Fruit fly (Drosophila melanogaster) whole organism, prepupa: Measurements from ENCODE around the gene Chpf.

Experiments
- CG10631 ChIP-seq: fragments of 200-800 bp; sonication (Bioruptor generic); optimal IDR thresholded peaks from 2 replicates; lab custom pipeline; 2016; ENCODE audit warnings: missing biosample characterization, missing genetic modification characterization
- CG10669 ChIP-seq: fragments of 200-800 bp; sonication (Bioruptor generic); optimal IDR thresholded peaks from 3 replicates; lab custom pipeline; 2018; ENCODE audit warnings: missing biosample characterization, mild to moderate bottlenecking, missing genetic modification characterization, moderate library complexity
- CG11294 ChIP-seq: fragments of 200-800 bp; sonication (Bioruptor generic); IDR thresholded peaks from 2 replicates; pipeline ENCODE4 v1.3.6; 2022; ENCODE audit warnings: missing biosample characterization, missing genetic modification characterization
- CG15336 ChIP-seq: fragments of 200-800 bp; sonication (Bioruptor generic); IDR thresholded peaks from 2 replicates; pipeline ENCODE4 v1.3.6; 2022; ENCODE audit warnings: missing biosample characterization, missing genetic modification characterization
- CG3032 ChIP-seq: fragments of 200-800 bp; optimal IDR thresholded peaks from 2 replicates; lab custom pipeline; 2019; ENCODE audit warnings: missing biosample characterization, mild to moderate bottlenecking, missing genetic modification characterization, moderate library complexity
- CG32006 ChIP-seq: fragments of 200-800 bp; sonication (Bioruptor generic); optimal IDR thresholded peaks from 3 replicates; lab custom pipeline; 2017; ENCODE audit warnings: missing biosample characterization, mild to moderate bottlenecking, missing genetic modification characterization
- CG4318 ChIP-seq: fragments of 200-800 bp; sonication (Bioruptor generic); optimal IDR thresholded peaks from 3 replicates; lab custom pipeline; 2017; ENCODE audit warnings: missing biosample characterization, mild to moderate bottlenecking, missing genetic modification characterization
- CG6276 ChIP-seq: fragments of 200-800 bp; sonication (Bioruptor generic); optimal IDR thresholded peaks from 2 replicates; lab custom pipeline; 2017; ENCODE audit warnings: missing biosample characterization, mild to moderate bottlenecking, missing genetic modification characterization
- CG6854 ChIP-seq: fragments of 200-800 bp; sonication (Bioruptor generic); optimal IDR thresholded peaks from 2 replicates; lab custom pipeline; 2017; ENCODE audit warnings: missing biosample characterization, mild to moderate bottlenecking, missing genetic modification characterization
- CG7368 ChIP-seq: fragments of 200-800 bp; sonication (Bioruptor generic); optimal IDR thresholded peaks from 3 replicates; lab custom pipeline; 2016; ENCODE audit warnings: missing biosample characterization, missing genetic modification characterization
- CG8319 ChIP-seq: fragments of 200-800 bp; sonication (Bioruptor generic); optimal IDR thresholded peaks from 3 replicates; lab custom pipeline; 2016; ENCODE audit warnings: missing biosample characterization, missing genetic modification characterization
- CG8632 ChIP-seq: fragments of 200-800 bp; sonication (Bioruptor generic); optimal IDR thresholded peaks from 3 replicates; lab custom pipeline; 2016; ENCODE audit warnings: missing biosample characterization, missing genetic modification characterization
- Eip75B ChIP-seq: fragments of 200-800 bp; sonication (Bioruptor generic); optimal IDR thresholded peaks from 3 replicates; lab custom pipeline; 2016; ENCODE audit warnings: missing biosample characterization, missing genetic modification characterization
- Eip78C ChIP-seq: fragments of 200-800 bp; sonication (Bioruptor generic); peaks from one replicate; lab custom pipeline; 2016; ENCODE audit warnings: missing biosample characterization, missing genetic modification characterization
- Ets21C ChIP-seq: fragments of 200-800 bp; sonication (Bioruptor generic); optimal IDR thresholded peaks from 3 replicates; lab custom pipeline; 2016; ENCODE audit warnings: missing biosample characterization, missing genetic modification characterization
- Ets96B ChIP-seq: fragments of 200-800 bp; optimal IDR thresholded peaks from 2 replicates; lab custom pipeline; 2019; ENCODE audit warnings: missing biosample characterization, mild to moderate bottlenecking, missing genetic modification characterization, moderate library complexity
- Hr39 ChIP-seq: fragments of 200-800 bp; sonication (Bioruptor generic); optimal IDR thresholded peaks from 2 replicates; lab custom pipeline; 2016; ENCODE audit warnings: missing biosample characterization, missing genetic modification characterization
- Hr4 ChIP-seq: fragments of 200-800 bp; sonication (Bioruptor generic); optimal IDR thresholded peaks from 3 replicates; lab custom pipeline; 2016; ENCODE audit warnings: missing biosample characterization, missing genetic modification characterization
- Lpt ChIP-seq: fragments of 200-800 bp; sonication (Bioruptor generic); optimal IDR thresholded peaks from 3 replicates; lab custom pipeline; 2016; ENCODE audit warnings: missing biosample characterization, missing genetic modification characterization
- OdsH ChIP-seq: fragments of 200-800 bp; sonication (Bioruptor generic); optimal IDR thresholded peaks from 3 replicates; lab custom pipeline; 2016; ENCODE audit warnings: missing biosample characterization, missing genetic modification characterization
- Smox ChIP-seq: fragments of 200-800 bp; sonication (Bioruptor generic); optimal IDR thresholded peaks from 3 replicates; lab custom pipeline; 2016; ENCODE audit warnings: missing biosample characterization, missing genetic modification characterization
- Sox102F ChIP-seq: fragments of 200-800 bp; sonication (Bioruptor generic); optimal IDR thresholded peaks from 2 replicates; lab custom pipeline; 2016; ENCODE audit warnings: missing biosample characterization, mild to moderate bottlenecking, missing genetic modification characterization
- Sox14 ChIP-seq: fragments of 200-800 bp; sonication (Bioruptor generic); optimal IDR thresholded peaks from 3 replicates; lab custom pipeline; 2016; ENCODE audit warnings: missing biosample characterization, missing genetic modification characterization
- Sox15 ChIP-seq: fragments of 200-800 bp; sonication (Bioruptor generic); optimal IDR thresholded peaks from 3 replicates; lab custom pipeline; 2016; ENCODE audit warnings: missing biosample characterization, missing genetic modification characterization
- achi ChIP-seq: fragments of 200-800 bp; sonication (Bioruptor generic); optimal IDR thresholded peaks from 3 replicates; lab custom pipeline; 2016; ENCODE audit warnings: missing biosample characterization, missing genetic modification characterization
- cyc ChIP-seq: fragments of 200-800 bp; sonication (Bioruptor generic); optimal IDR thresholded peaks from 3 replicates; lab custom pipeline; 2016; ENCODE audit warnings: missing biosample characterization, missing genetic modification characterization
- dac ChIP-seq: fragments of 200-800 bp; sonication (Bioruptor generic); optimal IDR thresholded peaks from 2 replicates; lab custom pipeline; 2017; ENCODE audit warnings: missing biosample characterization, mild to moderate bottlenecking, missing genetic modification characterization
- dsx ChIP-seq: fragments of 200-800 bp; optimal IDR thresholded peaks from 3 replicates; lab custom pipeline; 2019; ENCODE audit warnings: missing biosample characterization, mild to moderate bottlenecking, missing genetic modification characterization, moderate library complexity; ENCODE audit not compliant: poor library complexity, severe bottlenecking
- eg ChIP-seq: fragments of 200-800 bp; sonication (Bioruptor generic); IDR thresholded peaks from 3 replicates; pipeline ENCODE4 v1.3.6; 2022; ENCODE audit warnings: missing biosample characterization, missing genetic modification characterization
- esn ChIP-seq: fragments of 200-800 bp; sonication (Bioruptor generic); optimal IDR thresholded peaks from 2 replicates; lab custom pipeline; 2016; ENCODE audit warnings: missing biosample characterization, mild to moderate bottlenecking, missing genetic modification characterization, moderate library complexity
- fkh ChIP-seq: fragments of 200-800 bp; sonication (Bioruptor generic); optimal IDR thresholded peaks from 3 replicates; lab custom pipeline; 2017; ENCODE audit warnings: missing biosample characterization, mild to moderate bottlenecking, missing genetic modification characterization, moderate library complexity
- lz ChIP-seq: fragments of 200-800 bp; sonication (Bioruptor generic); optimal IDR thresholded peaks from 3 replicates; lab custom pipeline; 2016; ENCODE audit warnings: missing biosample characterization, missing genetic modification characterization
- pdm3 ChIP-seq: fragments of 200-800 bp; sonication (Bioruptor generic); optimal IDR thresholded peaks from 3 replicates; lab custom pipeline; 2016; ENCODE audit warnings: missing biosample characterization, missing genetic modification characterization
- svp ChIP-seq: fragments of 200-800 bp; sonication (Bioruptor generic); peaks from one replicate; lab custom pipeline; 2016; ENCODE audit warnings: missing biosample characterization, missing genetic modification characterization
- topi ChIP-seq: fragments of 200-800 bp; sonication (Bioruptor generic); optimal IDR thresholded peaks from 3 replicates; lab custom pipeline; 2016; ENCODE audit warnings: missing biosample characterization, missing genetic modification characterization

The Chpf gene

dm6 chrX:13089920-13090655 lies 22.2 kb downstream of the Chpf start, which contains the start of gene hep (continued):
- TF ChIP-seq Sox14 (GFP tag; lab: Kevin White, UChicago), result peak; percentile 5
- TF ChIP-seq CG6276 (GFP tag; lab: Kevin White, UChicago), result peak; percentile 42

DNA sequence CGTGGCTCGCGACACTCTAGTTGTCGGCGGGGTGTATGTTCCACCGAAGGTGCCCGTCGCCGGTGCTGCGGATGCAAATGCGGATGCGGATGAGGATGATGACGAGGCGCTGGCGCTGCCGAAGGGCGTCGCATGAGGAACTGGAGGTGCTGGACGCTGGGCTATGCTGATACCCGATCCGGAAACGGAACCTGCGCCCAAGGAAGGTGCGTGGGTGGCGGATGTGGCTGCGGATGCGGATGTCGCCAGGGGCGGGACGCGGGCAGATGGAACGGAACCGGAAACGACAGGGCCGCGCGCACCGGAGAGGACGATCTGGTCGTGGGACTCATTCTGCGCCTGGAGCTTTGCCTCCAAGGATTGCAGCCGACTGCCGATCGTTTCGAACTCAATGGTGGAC lies 22.9 kb downstream of the Chpf start:
- TF ChIP-seq Eip78C (GFP tag; lab: Kevin White, UChicago) (peak; percentile 7), eg (GFP tag; lab: Robert Waterston, UW) (no peak)

DNA sequence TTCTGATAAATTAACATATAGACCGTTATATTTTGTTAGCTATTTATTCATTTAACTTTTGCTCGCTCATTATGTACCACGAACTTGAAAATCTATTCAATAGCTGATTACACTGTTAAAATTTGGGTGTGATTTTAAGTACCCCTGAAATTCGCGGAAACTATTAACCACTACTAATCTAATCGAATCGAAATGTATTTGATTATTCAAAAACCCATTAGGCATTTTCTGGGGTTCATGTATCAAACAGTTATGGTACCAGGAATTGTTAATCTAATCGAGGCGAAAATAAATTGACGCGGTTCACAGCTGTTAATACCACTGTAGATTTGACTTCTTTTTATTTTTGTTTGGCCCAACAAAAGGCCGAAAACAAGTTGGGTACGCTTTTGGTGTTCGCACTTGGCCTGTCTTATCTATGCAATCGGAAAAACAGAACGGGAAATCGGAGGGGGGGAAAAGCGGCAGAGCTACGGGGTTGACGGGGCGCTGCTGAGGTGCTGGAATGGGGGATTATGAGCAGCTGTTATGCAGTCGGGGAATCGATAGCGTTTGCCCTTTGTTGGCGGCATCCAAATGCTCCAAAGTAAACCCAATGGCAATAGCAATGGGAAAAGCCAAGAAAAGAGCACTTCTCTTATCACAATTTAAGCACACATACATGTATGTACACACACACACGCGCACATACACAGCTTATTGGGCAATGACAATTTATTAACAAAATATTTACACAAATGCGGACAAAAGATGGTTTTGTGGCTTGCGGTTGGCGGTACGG lies 24.0 kb downstream of the Chpf start:
- TF ChIP-seq topi (GFP tag; lab: Kevin White, UChicago) (peak; percentile 7), dsx (GFP tag; lab: Kevin White, UChicago) (no peak), CG15336 (no peak), OdsH (GFP tag; lab: Kevin White, UChicago) (peak; percentile 32), fkh (GFP tag; lab: Kevin White, UChicago) (peak; percentile 87), Eip78C (GFP tag; lab: Kevin White, UChicago) (peak; percentile 59), CG32006 (GFP tag; lab: Kevin White, UChicago) (peak; percentile 53), Hr39 (GFP tag; lab: Kevin White, UChicago) (peak; percentile 32), achi (GFP tag; lab: Kevin White, UChicago) (no peak), CG10631 (GFP tag; lab: Kevin White, UChicago) (peak; percentile 1), Hr4 (peak; percentile 49), dac (no peak), cyc (peak; percentile 23), Smox (GFP tag; lab: Kevin White, UChicago) (no peak), Lpt (GFP tag; lab: Kevin White, UChicago) (no peak), esn (GFP tag; lab: Kevin White, UChicago) (peak; percentile 19), pdm3 (no peak), CG10669 (peak; percentile 19), CG4318 (GFP tag; lab: Kevin White, UChicago) (peak; percentile 33), Eip75B (no peak), Ets96B (no peak), Sox15 (no peak), svp (GFP tag; lab: Kevin White, UChicago) (peak; percentile 67), CG3032 (tag; lab: Kevin White, UChicago) (no peak), CG11294 (no peak), Ets21C (GFP tag; lab: Kevin White, UChicago) (peak; percentile 13), eg (GFP tag; lab: Robert Waterston, UW) (no peak)

- no peak for TF ChIP-seq Sox102F
- TF ChIP-seq Hr4, result peak; percentile 39
- peak; percentile 18 for TF ChIP-seq CG8632 (GFP tag; lab: Kevin White, UChicago)
- TF ChIP-seq dsx (GFP tag; lab: Kevin White, UChicago), result no peak
- TF ChIP-seq CG6854, result peak; percentile 45
- peak; percentile 30 for TF ChIP-seq CG6276 (GFP tag; lab: Kevin White, UChicago)
- TF ChIP-seq Eip78C (GFP tag; lab: Kevin White, UChicago), result peak; percentile 26
- peak; percentile 88 for TF ChIP-seq fkh (GFP tag; lab: Kevin White, UChicago)
- no peak for TF ChIP-seq CG4318 (GFP tag; lab: Kevin White, UChicago)
- no peak for TF ChIP-seq Lpt (GFP tag; lab: Kevin White, UChicago)
- TF ChIP-seq CG8319 (GFP tag; lab: Kevin White, UChicago), result no peak
- TF ChIP-seq lz (GFP tag; lab: Kevin White, UChicago), result peak; percentile 29
- TF ChIP-seq CG7368 (GFP tag; lab: Kevin White, UChicago), result peak; percentile 14
- no peak for TF ChIP-seq achi (GFP tag; lab: Kevin White, UChicago)
- TF ChIP-seq eg (GFP tag; lab: Robert Waterston, UW), result peak; percentile 26; the same call in 1 of the 3 replicates
Observed at dm6 chrX:13087333-13087828, 24.9 kb downstream of the Chpf start.
